Fruit fly (Drosophila melanogaster) whole organism, pupa: ENCODE measurements around the gene CG12084.

Source experiments
- CG10348 ChIP-seq: fragments of 200-800 bp; sonication (Bioruptor generic); IDR thresholded peaks from 2 replicates; pipeline ENCODE4 v1.3.6; 2022; ENCODE audit warnings: missing biosample characterization, missing genetic modification characterization
- CG12605 ChIP-seq: fragments of 200-800 bp; sonication (Bioruptor generic); IDR thresholded peaks from 2 replicates; pipeline ENCODE4 v1.3.6; 2022; ENCODE audit warnings: missing biosample characterization, missing genetic modification characterization
- CG13204 ChIP-seq: fragments of 200-800 bp; sonication (Bioruptor generic); optimal IDR thresholded peaks from 2 replicates; lab custom pipeline; 2018; ENCODE audit warnings: missing biosample characterization, mild to moderate bottlenecking, missing genetic modification characterization, moderate library complexity
- CG14655 ChIP-seq: fragments of 200-800 bp; sonication (Bioruptor generic); optimal IDR thresholded peaks from 3 replicates; lab custom pipeline; 2017; ENCODE audit warnings: mild to moderate bottlenecking, missing biosample characterization, missing genetic modification reagents, missing genetic modification characterization
- CG15710 ChIP-seq: fragments of 200-800 bp; sonication (Bioruptor generic); optimal IDR thresholded peaks from 2 replicates; lab custom pipeline; 2018; ENCODE audit warnings: missing biosample characterization, mild to moderate bottlenecking, missing genetic modification characterization, moderate library complexity
- CG17806 ChIP-seq: fragments of 200-800 bp; sonication (Bioruptor generic); optimal IDR thresholded peaks from 2 replicates; lab custom pipeline; 2018; ENCODE audit warnings: missing biosample characterization, mild to moderate bottlenecking, missing genetic modification characterization, moderate library complexity
- CG32121 ChIP-seq: fragments of 200-800 bp; sonication (Bioruptor generic); IDR thresholded peaks from 2 replicates; pipeline ENCODE4 v1.3.6; 2022; ENCODE audit warnings: missing biosample characterization, missing genetic modification characterization
- CG34367 ChIP-seq: fragments of 200-800 bp; sonication (Bioruptor generic); optimal IDR thresholded peaks from 2 replicates; lab custom pipeline; 2018; ENCODE audit warnings: missing biosample characterization, mild to moderate bottlenecking, missing genetic modification characterization
- CG4496 ChIP-seq: fragments of 200-800 bp; sonication (Bioruptor generic); IDR thresholded peaks from 3 replicates; pipeline ENCODE4 v1.3.6; 2022; ENCODE audit warnings: missing biosample characterization, missing genetic modification characterization
- CG8159 ChIP-seq: fragments of 200-800 bp; sonication (Bioruptor generic); optimal IDR thresholded peaks from 3 replicates; lab custom pipeline; 2018; ENCODE audit warnings: missing biosample characterization, mild to moderate bottlenecking, missing genetic modification characterization, moderate library complexity
- CG8301 ChIP-seq: fragments of 200-800 bp; sonication (Bioruptor generic); optimal IDR thresholded peaks from 2 replicates; lab custom pipeline; 2018; ENCODE audit warnings: missing biosample characterization, mild to moderate bottlenecking, missing genetic modification characterization
- CG9948 ChIP-seq: fragments of 200-800 bp; sonication (Bioruptor generic); optimal IDR thresholded peaks from 2 replicates; lab custom pipeline; 2018; ENCODE audit warnings: missing biosample characterization, mild to moderate bottlenecking, missing genetic modification characterization, moderate library complexity
- D1 ChIP-seq: fragments of 200-800 bp; sonication (Bioruptor generic); optimal IDR thresholded peaks from 2 replicates; lab custom pipeline; 2018; ENCODE audit warnings: missing biosample characterization, mild to moderate bottlenecking, missing genetic modification characterization, moderate library complexity
- EcR ChIP-seq: fragments of 200-800 bp; sonication (Bioruptor generic); optimal IDR thresholded peaks from 3 replicates; lab custom pipeline; 2019; ENCODE audit warnings: missing biosample characterization, missing genetic modification characterization, mild to moderate bottlenecking, moderate library complexity, missing genetic modification reagents
- Ets98B ChIP-seq: fragments of 200-800 bp; sonication (Bioruptor generic); IDR thresholded peaks from 2 replicates; pipeline ENCODE4 v1.3.6; 2022; ENCODE audit warnings: missing biosample characterization, missing genetic modification characterization
- Pif1A ChIP-seq: fragments of 200-800 bp; sonication (Bioruptor generic); optimal IDR thresholded peaks from 3 replicates; lab custom pipeline; 2016; ENCODE audit warnings: missing biosample characterization, missing genetic modification characterization
- Pif1B ChIP-seq: fragments of 200-800 bp; sonication (Bioruptor generic); optimal IDR thresholded peaks from 3 replicates; lab custom pipeline; 2016; ENCODE audit warnings: missing biosample characterization, missing genetic modification characterization
- Snoo ChIP-seq: fragments of 200-800 bp; sonication (Bioruptor generic); optimal IDR thresholded peaks from 3 replicates; lab custom pipeline; 2017; ENCODE audit warnings: missing biosample characterization, mild to moderate bottlenecking, missing genetic modification characterization, inconsistent platforms
- fd96Ca ChIP-seq: fragments of 200-800 bp; sonication (Bioruptor generic); IDR thresholded peaks from 3 replicates; pipeline ENCODE4 v1.3.6; 2022; ENCODE audit warnings: missing biosample characterization, missing genetic modification characterization
- gl ChIP-seq: fragments of 200-800 bp; sonication (Bioruptor generic); optimal IDR thresholded peaks from 2 replicates; lab custom pipeline; 2018; ENCODE audit warnings: missing biosample characterization, mild to moderate bottlenecking, missing genetic modification characterization
- rn ChIP-seq: fragments of 200-800 bp; sonication (Bioruptor generic); IDR thresholded peaks from 2 replicates; pipeline ENCODE4 v1.3.6; 2022; ENCODE audit warnings: missing biosample characterization, missing genetic modification characterization

Gene CG12084

dm6 chr3L:1484747-1485146 lies 11.7 kb downstream of the CG12084 start:
- TF ChIP-seq CG8159 (tag; lab: Kevin White, UChicago) (peak; percentile 57), gl (tag; lab: Kevin White, UChicago) (peak; percentile 22), fd96Ca (peak; percentile 15; the same call in 1 of the 3 replicates), CG4496 (GFP tag; lab: Robert Waterston, UW) (0 out of 3 replicates have a peak, but pooled peaks have one; percentile 17), CG15710 (tag; lab: Kevin White, UChicago) (peak; percentile 1), CG9948 (peak; percentile 58), CG14655 (peak; percentile 79), Snoo (tag; lab: Kevin White, UChicago) (no peak), CG32121 (no peak), rn (GFP tag; lab: Robert Waterston, UW) (no peak), CG34367 (tag; lab: Kevin White, UChicago) (no peak), CG17806 (tag; lab: Kevin White, UChicago) (peak; percentile 41), CG8301 (peak; percentile 66)

dm6 chr3L:1478998-1479680 lies 17.3 kb downstream of the CG12084 start:
- TF ChIP-seq Ets98B (peak; percentile 48; the same call in 1 of the 2 replicates), Pif1B (GFP tag; lab: Kevin White, UChicago) (no peak), Snoo (tag; lab: Kevin White, UChicago) (no peak), CG32121 (no peak), D1 (tag; lab: Kevin White, UChicago) (no peak), CG34367 (tag; lab: Kevin White, UChicago) (peak; percentile 63), CG14655 (peak; percentile 36), fd96Ca (peak; percentile 56; the same call in 2 of the 3 replicates), EcR (no peak), gl (tag; lab: Kevin White, UChicago) (no peak), CG10348 (GFP tag; lab: Robert Waterston, UW) (no peak), CG8301 (peak; percentile 15), CG17806 (tag; lab: Kevin White, UChicago) (peak; percentile 38), CG9948 (peak; percentile 49), CG15710 (tag; lab: Kevin White, UChicago) (peak; percentile 67), Pif1A (GFP tag; lab: Kevin White, UChicago) (no peak), rn (GFP tag; lab: Robert Waterston, UW) (peak; percentile 25; the same call in 1 of the 2 replicates), CG13204 (GFP tag; lab: Kevin White, UChicago) (no peak), CG8159 (tag; lab: Kevin White, UChicago) (peak; percentile 49), CG12605 (GFP tag; lab: Robert Waterston, UW) (0 out of 2 replicates have a peak, but pooled peaks have one; percentile 35), CG4496 (GFP tag; lab: Robert Waterston, UW) (peak; percentile 79)

- no peak for TF ChIP-seq gl (tag; lab: Kevin White, UChicago)
- no peak for TF ChIP-seq CG14655
- no peak for TF ChIP-seq Snoo (tag; lab: Kevin White, UChicago)
- no peak for TF ChIP-seq CG8159 (tag; lab: Kevin White, UChicago)
- no peak for TF ChIP-seq CG13204 (GFP tag; lab: Kevin White, UChicago)
- no peak for TF ChIP-seq fd96Ca
- TF ChIP-seq CG4496 (GFP tag; lab: Robert Waterston, UW): no peak
- no peak for TF ChIP-seq CG9948
- TF ChIP-seq CG17806 (tag; lab: Kevin White, UChicago): no peak
- TF ChIP-seq CG12605 (GFP tag; lab: Robert Waterston, UW): no peak
- no peak for TF ChIP-seq CG34367 (tag; lab: Kevin White, UChicago)
- no peak for TF ChIP-seq rn (GFP tag; lab: Robert Waterston, UW)
- TF ChIP-seq CG32121: no peak
- no peak for TF ChIP-seq Pif1B (GFP tag; lab: Kevin White, UChicago)
- TF ChIP-seq CG10348 (GFP tag; lab: Robert Waterston, UW): no peak
- no peak for TF ChIP-seq Ets98B
- no peak for TF ChIP-seq D1 (tag; lab: Kevin White, UChicago)
- TF ChIP-seq, all 21 proteins: peak for 0
Observed at dm6 chr3L:1477319-1477718, 19.1 kb downstream of the CG12084 start, which contains the start of gene robl62A. robl62A (plus strand) TSS chr3L:1477619.

- TF ChIP-seq Snoo (tag; lab: Kevin White, UChicago): no peak
- TF ChIP-seq CG13204 (GFP tag; lab: Kevin White, UChicago): no peak
- TF ChIP-seq CG9948: no peak
- TF ChIP-seq Pif1B (GFP tag; lab: Kevin White, UChicago): no peak
- TF ChIP-seq CG15710 (tag; lab: Kevin White, UChicago): no peak
- TF ChIP-seq Ets98B: no peak
- no peak for TF ChIP-seq EcR
- TF ChIP-seq CG17806 (tag; lab: Kevin White, UChicago): no peak
- TF ChIP-seq CG10348 (GFP tag; lab: Robert Waterston, UW): no peak
- TF ChIP-seq Pif1A (GFP tag; lab: Kevin White, UChicago): no peak
- no peak for TF ChIP-seq D1 (tag; lab: Kevin White, UChicago)
- TF ChIP-seq CG4496 (GFP tag; lab: Robert Waterston, UW): no peak
- TF ChIP-seq CG32121: no peak
- TF ChIP-seq CG34367 (tag; lab: Kevin White, UChicago): no peak
Observed at dm6 chr3L:1475157-1475556, 21.3 kb downstream of the CG12084 start, which contains the start of gene Ptp61F. Ptp61F (minus strand) TSS chr3L:1475257.

DNA sequence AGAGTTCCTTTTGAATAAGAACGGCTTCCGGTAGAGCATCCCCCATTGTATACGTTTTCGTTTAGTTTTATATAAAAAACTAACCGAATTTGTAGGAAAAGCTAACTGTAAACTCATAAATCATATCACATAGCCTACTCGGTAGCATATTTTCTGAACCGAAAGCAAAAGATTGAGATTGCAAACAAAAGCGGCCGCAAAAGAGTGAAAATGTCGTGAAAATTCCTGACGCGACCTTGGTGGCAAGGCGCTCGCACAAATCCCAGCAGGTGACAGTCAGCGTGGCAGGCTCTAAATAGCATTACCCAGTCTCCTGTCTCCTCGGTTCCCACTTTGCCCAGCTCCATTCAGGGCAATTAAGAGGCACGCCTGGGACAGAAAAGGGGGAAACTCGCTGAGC lies 24.5 kb downstream of the CG12084 start, which contains the start of gene Naa30B:
Gene Naa30B, minus strand, starts transcription at position 101 of the 400 bp plus-strand sequence.
- TF ChIP-seq D1 (tag; lab: Kevin White, UChicago): no peak
- TF ChIP-seq CG17806 (tag; lab: Kevin White, UChicago): no peak
- TF ChIP-seq Pif1A (GFP tag; lab: Kevin White, UChicago): no peak
- no peak for TF ChIP-seq EcR
- no peak for TF ChIP-seq CG10348 (GFP tag; lab: Robert Waterston, UW)
- no peak for TF ChIP-seq CG12605 (GFP tag; lab: Robert Waterston, UW)
- TF ChIP-seq rn (GFP tag; lab: Robert Waterston, UW): no peak
- TF ChIP-seq CG14655: no peak
- no peak for TF ChIP-seq CG8159 (tag; lab: Kevin White, UChicago)
- TF ChIP-seq CG32121: no peak
- TF ChIP-seq gl (tag; lab: Kevin White, UChicago): no peak
- no peak for TF ChIP-seq Snoo (tag; lab: Kevin White, UChicago)
- no peak for TF ChIP-seq fd96Ca
